Worm (Caenorhabditis elegans) whole organism, late embryonic: ENCODE results near the gene C52E2.5.
"Not testable (repeated sequence)": the region's sequence is repeated elsewhere in the genome, so short reads cannot be mapped to it uniquely, and the experiment has no call there.

Experiments
- C08G9.2 ChIP-seq: sonication (generic microtip); optimal IDR thresholded peaks from 2 replicates; lab custom pipeline; 2016; ENCODE audit warnings: mild to moderate bottlenecking, missing genetic modification characterization, moderate library complexity, missing compliant biosample characterization
- T23F11.4 ChIP-seq: fragments of 200-800 bp; sonication (Bioruptor generic); optimal IDR thresholded peaks from 2 replicates; lab custom pipeline; 2018; ENCODE audit warnings: mild to moderate bottlenecking, missing genetic modification characterization, missing compliant biosample characterization
- Y22D7AL.16 ChIP-seq: sonication (generic microtip); optimal IDR thresholded peaks from 2 replicates; lab custom pipeline; 2016; ENCODE audit warnings: missing genetic modification characterization, missing compliant biosample characterization
- ahr-1 ChIP-seq: sonication (generic microtip); optimal IDR thresholded peaks from 2 replicates; lab custom pipeline; 2016; ENCODE audit warnings: missing genetic modification characterization, missing compliant biosample characterization
- ama-1 ChIP-seq: fragments of 150-350 bp; optimal IDR thresholded peaks from 2 replicates; lab custom pipeline; 2014
- ceh-14 ChIP-seq: sonication (generic microtip); optimal IDR thresholded peaks from 2 replicates; lab custom pipeline; 2016; ENCODE audit warnings: missing genotype, missing genetic modification characterization, missing compliant biosample characterization
- ceh-2 ChIP-seq: sonication (generic microtip); optimal IDR thresholded peaks from 2 replicates; lab custom pipeline; 2016; ENCODE audit warnings: missing genotype, missing genetic modification characterization, missing compliant biosample characterization
- ceh-24 ChIP-seq: sonication (generic microtip); optimal IDR thresholded peaks from 2 replicates; lab custom pipeline; 2016; ENCODE audit warnings: mild to moderate bottlenecking, missing genetic modification characterization, missing compliant biosample characterization
- ceh-30 ChIP-seq: fragments of 150-350 bp; optimal IDR thresholded peaks from 2 replicates; lab custom pipeline; 2014; ENCODE audit warnings: missing biosample characterization, missing genetic modification characterization
- ceh-6 ChIP-seq: fragments of 200-800 bp; sonication (Bioruptor generic); optimal IDR thresholded peaks from 2 replicates; lab custom pipeline; 2018; ENCODE audit warnings: mild to moderate bottlenecking, missing genetic modification characterization, missing compliant biosample characterization
- dve-1 ChIP-seq: sonication (generic microtip); optimal IDR thresholded peaks from 2 replicates; lab custom pipeline; 2017; ENCODE audit warnings: antibody characterized with exemption, mild to moderate bottlenecking, missing genetic modification characterization, missing compliant biosample characterization
- elt-2 ChIP-seq: sonication (generic microtip); optimal IDR thresholded peaks from 2 replicates; lab custom pipeline; 2016; ENCODE audit warnings: missing genetic modification reagents, missing genetic modification characterization, missing compliant biosample characterization
- elt-4 ChIP-seq: sonication (generic microtip); optimal IDR thresholded peaks from 2 replicates; lab custom pipeline; 2016; ENCODE audit warnings: missing genetic modification characterization, missing compliant biosample characterization
- eyg-1 ChIP-seq: sonication (generic microtip); optimal IDR thresholded peaks from 2 replicates; lab custom pipeline; 2016; ENCODE audit warnings: missing genotype, missing genetic modification characterization, missing compliant biosample characterization
- fkh-10 ChIP-seq: fragments of 150-350 bp; optimal IDR thresholded peaks from 2 replicates; lab custom pipeline; 2014; ENCODE audit warnings: missing biosample characterization, missing genetic modification reagents, missing genetic modification characterization
- fkh-6 ChIP-seq: sonication (generic microtip); optimal IDR thresholded peaks from 2 replicates; lab custom pipeline; 2016; ENCODE audit warnings: missing genetic modification characterization, missing compliant biosample characterization
- hlh-8 ChIP-seq: sonication (generic microtip); optimal IDR thresholded peaks from 2 replicates; lab custom pipeline; 2016; ENCODE audit warnings: missing genotype, missing genetic modification characterization, missing compliant biosample characterization
- mec-3 ChIP-seq: sonication (generic microtip); optimal IDR thresholded peaks from 2 replicates; lab custom pipeline; 2016; ENCODE audit warnings: borderline replicate concordance, missing genetic modification characterization, missing compliant biosample characterization
- pha-2 ChIP-seq: sonication (generic microtip); optimal IDR thresholded peaks from 2 replicates; lab custom pipeline; 2017; ENCODE audit warnings: mild to moderate bottlenecking, missing genetic modification characterization, missing compliant biosample characterization
- pha-4 ChIP-seq: fragments of 150-350 bp; optimal IDR thresholded peaks from 2 replicates; lab custom pipeline; 2018; ENCODE audit warnings: missing biosample characterization, missing genetic modification reagents, missing genetic modification characterization
- pqm-1 ChIP-seq: sonication (generic microtip); optimal IDR thresholded peaks from 2 replicates; lab custom pipeline; 2016; ENCODE audit warnings: missing genetic modification characterization, missing compliant biosample characterization
- rnt-1 ChIP-seq: sonication (generic microtip); optimal IDR thresholded peaks from 2 replicates; lab custom pipeline; 2016; ENCODE audit warnings: missing genetic modification characterization, missing compliant biosample characterization
- sox-4 ChIP-seq: sonication (generic microtip); optimal IDR thresholded peaks from 2 replicates; lab custom pipeline; 2017; ENCODE audit warnings: mild to moderate bottlenecking, missing genetic modification characterization, inconsistent platforms, missing compliant biosample characterization
- tbx-2 ChIP-seq: sonication (generic microtip); optimal IDR thresholded peaks from 2 replicates; lab custom pipeline; 2016; ENCODE audit warnings: missing genetic modification characterization, missing compliant biosample characterization
- tbx-7 ChIP-seq: sonication (generic microtip); optimal IDR thresholded peaks from 2 replicates; lab custom pipeline; 2016; ENCODE audit warnings: missing genotype, missing genetic modification characterization, missing compliant biosample characterization
- ttx-3 ChIP-seq: sonication (generic microtip); optimal IDR thresholded peaks from 2 replicates; lab custom pipeline; 2016; ENCODE audit warnings: missing genetic modification reagents, missing genetic modification characterization, missing compliant biosample characterization
- unc-3 ChIP-seq, 2 experiments: fragments of 200-800 bp in 1 of 2; sonication (Bioruptor generic) in 1 of 2; sonication (generic microtip) in 1 of 2; conservative IDR thresholded peaks in 1 of 2; optimal IDR thresholded peaks in 1 of 2; 2 replicates each; pipeline versions ENCODE4 v1.3.6 to Lab custom; 2016 to 2022; ENCODE audit warnings: missing compliant biosample characterization in 2 of 2, missing genetic modification characterization in 2 of 2, missing genetic modification reagents in 1 of 2

C52E2.5 gene

DNA sequence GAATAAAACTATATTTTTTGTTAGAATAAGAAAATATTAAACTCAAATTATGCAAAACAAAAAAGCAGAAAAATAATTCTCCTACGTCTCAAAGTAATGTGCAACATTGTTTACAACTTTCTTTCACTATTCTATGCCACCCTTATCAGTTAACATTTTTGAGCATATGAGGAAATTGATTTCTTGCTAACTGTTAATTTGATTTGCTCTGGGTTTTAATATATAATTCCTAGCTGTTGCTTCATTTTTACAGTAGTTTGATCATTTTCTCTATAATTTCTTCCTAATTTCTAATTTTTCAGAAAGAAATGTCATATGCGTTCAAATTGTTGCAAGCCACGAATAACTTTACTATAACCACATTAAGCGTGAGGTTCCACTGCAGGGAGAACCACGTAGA lies 6.5 kb downstream of the C52E2.5 start, which contains the start of gene T08E11.1:
Gene T08E11.1, plus strand, starts transcription at position 301 of the 400 bp plus-strand sequence.
- TF ChIP-seq ceh-14 (tag; lab: Kevin White, UChicago) (no peak), pqm-1 (tag; lab: Kevin White, UChicago) (no peak), eyg-1 (tag; lab: Kevin White, UChicago) (no peak), mec-3 (tag; lab: Kevin White, UChicago) (no peak), pha-2 (tag; lab: Kevin White, UChicago) (no peak), ama-1 (lab: Kevin White, UChicago) (no peak), ttx-3 (no peak), C08G9.2 (tag; lab: Kevin White, UChicago) (no peak), ceh-6 (GFP tag; lab: Kevin White, UChicago) (no peak)

DNA sequence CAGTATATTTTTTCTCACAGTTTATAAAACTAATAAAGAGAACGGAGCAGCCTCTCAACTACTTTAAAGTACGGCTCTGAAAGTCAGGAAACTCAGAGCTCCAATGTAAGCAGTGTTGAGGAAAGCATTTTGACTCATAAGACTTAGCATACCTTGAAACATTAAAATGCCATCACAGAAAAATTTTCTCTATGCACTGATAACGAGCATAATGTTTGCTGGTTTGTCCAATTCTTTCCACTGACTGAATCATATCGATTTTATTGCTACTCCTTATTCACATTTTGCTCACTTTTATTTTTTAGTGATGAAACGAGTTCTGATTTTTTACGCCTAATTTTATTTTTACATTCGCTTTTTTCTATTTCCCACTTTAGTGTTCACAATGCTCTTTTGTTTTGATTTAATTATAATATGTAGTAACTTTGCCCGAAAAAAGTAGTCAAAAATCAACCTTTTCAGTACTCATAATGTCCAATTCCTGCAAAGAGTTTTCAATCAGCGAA lies 10.8 kb downstream of the C52E2.5 start, which contains the start of gene math-39:
Gene math-39, plus strand, starts transcription at position 456 of the 506 bp plus-strand sequence.
- no peak for TF ChIP-seq tbx-2

DNA sequence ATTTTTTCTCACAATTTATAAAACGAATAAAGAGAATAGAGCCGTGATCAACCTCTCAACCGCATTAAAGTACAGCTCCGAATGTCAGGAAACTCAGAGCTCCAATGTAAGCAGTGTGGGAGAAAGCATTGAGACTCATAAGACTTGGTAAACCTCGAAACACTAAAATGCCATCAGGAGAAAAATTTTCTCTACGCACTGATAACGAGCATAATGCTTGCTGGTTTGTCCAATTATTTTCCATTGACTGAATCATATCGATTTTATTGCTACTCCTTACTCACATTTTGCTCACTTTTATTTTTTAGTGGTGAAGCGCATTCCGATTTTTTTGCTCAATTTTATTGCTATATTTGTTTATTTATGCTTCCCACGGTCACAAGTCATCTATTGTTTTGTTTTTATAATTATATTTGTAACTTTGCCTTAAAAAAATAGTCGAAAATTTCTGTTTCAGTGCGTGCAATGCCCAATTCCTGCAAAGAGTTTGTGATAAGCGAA lies 12.5 kb downstream of the C52E2.5 start, which contains the start of gene math-40:
Gene math-40, plus strand, starts transcription at position 451 of the 501 bp plus-strand sequence.
- TF ChIP-seq ttx-3: no peak
- TF ChIP-seq hlh-8 (tag; lab: Kevin White, UChicago): no peak
- no peak for TF ChIP-seq elt-2
- no peak for TF ChIP-seq unc-3 (GFP tag; conservative IDR thresholded peaks at IDR 0.05; lab: Robert Waterston, UW)
- TF ChIP-seq unc-3 (tag; optimal IDR thresholded peaks at IDR 0.05; lab: Kevin White, UChicago): no peak
- no peak for TF ChIP-seq T23F11.4 (GFP tag; lab: Kevin White, UChicago)
- no peak for TF ChIP-seq fkh-10 (GFP tag; lab: Kevin White, UChicago)
- no peak for TF ChIP-seq tbx-7 (tag; lab: Kevin White, UChicago)
- no peak for TF ChIP-seq fkh-6
- TF ChIP-seq sox-4 (tag; lab: Kevin White, UChicago): no peak

DNA sequence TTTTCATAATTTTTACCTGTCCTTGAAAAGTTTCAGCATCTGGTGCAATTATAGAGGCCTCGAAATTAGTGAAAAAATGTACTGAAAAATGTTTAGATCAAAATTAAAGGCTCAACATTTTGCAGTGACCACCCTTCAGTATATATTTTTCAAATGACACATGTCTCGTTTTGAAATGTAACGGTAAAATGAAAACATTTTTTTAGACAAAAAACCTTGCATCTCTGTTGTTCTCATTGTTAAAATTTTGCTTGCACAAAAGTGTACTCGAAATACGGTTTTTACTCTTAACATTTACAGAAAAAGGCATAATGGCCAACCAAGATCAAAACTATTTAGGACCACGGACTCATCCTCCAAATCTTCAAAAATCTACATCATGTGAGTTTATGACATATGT lies 18.4 kb downstream of the C52E2.5 start, which contains the start of gene math-41:
Gene math-41, plus strand, starts transcription at position 301 of the 400 bp plus-strand sequence.
- not testable (repeated sequence) for TF ChIP-seq rnt-1 (tag; lab: Kevin White, UChicago); Y22D7AL.16; fkh-6

DNA sequence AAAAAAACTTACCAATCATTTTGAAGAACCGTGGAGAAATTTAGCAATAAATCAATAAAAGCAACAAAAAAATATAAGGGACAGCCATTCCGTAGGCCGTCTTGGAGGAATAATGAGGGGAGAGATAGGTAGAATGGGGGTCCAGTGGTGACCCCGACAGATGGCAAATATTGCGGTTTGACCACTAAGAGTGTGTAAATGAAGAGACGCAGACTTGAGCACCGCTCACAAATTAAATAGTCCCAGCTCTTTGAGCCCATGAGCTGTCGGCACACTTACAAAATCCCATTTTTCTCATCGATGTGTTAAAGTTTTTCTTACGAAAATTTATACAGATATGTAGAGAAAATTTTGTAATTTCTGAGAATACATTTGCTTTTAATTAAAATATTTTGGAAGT lies 22.0 kb downstream of the C52E2.5 start, which contains the start of gene fbxa-3:
Gene fbxa-3, minus strand, starts transcription at position 101 of the 400 bp plus-strand sequence.
- TF ChIP-seq ceh-2 (tag; lab: Kevin White, UChicago): no peak
- no peak for TF ChIP-seq elt-4 (tag; lab: Kevin White, UChicago)
- TF ChIP-seq tbx-7 (tag; lab: Kevin White, UChicago): no peak
- TF ChIP-seq ceh-24 (tag; lab: Kevin White, UChicago): no peak
- no peak for TF ChIP-seq ahr-1
- TF ChIP-seq pha-4 (tag; lab: Kevin White, UChicago): no peak
- no peak for TF ChIP-seq C08G9.2 (tag; lab: Kevin White, UChicago)
- no peak for TF ChIP-seq fkh-10 (GFP tag; lab: Kevin White, UChicago)
- TF ChIP-seq unc-3 (GFP tag; conservative IDR thresholded peaks at IDR 0.05; lab: Robert Waterston, UW): no peak
- no peak for TF ChIP-seq unc-3 (tag; optimal IDR thresholded peaks at IDR 0.05; lab: Kevin White, UChicago)
- no peak for TF ChIP-seq ceh-30 (tag; lab: Kevin White, UChicago)

DNA sequence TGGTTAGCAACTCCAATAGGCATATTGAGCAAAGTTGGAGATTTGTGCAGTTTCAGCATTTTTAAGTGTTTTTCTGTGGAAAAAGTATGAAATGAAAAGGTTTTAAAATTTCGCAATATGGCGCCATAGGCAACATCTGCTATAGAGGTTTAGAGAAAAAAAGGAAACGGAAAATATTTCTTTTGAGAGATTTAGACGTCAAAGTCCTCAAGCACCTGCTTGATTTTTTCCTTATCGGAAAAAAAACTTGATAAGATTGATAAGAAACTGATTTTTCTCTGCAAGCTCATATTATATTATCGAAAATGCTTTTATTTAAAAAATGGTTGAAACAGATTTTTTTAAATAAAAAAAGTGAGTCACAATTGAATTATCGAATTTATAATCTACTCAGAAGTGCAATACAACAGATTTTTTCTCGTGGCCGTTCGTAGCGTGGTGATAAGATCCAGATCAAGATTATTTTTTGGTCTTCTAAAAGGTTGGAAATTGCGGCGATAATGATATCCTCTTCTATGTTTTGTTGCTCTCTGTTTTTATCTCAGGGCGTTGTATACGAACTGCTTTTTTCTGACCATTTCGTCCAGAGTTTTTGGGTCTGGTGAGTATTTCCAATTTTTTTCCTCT lies 22.7 kb downstream of the C52E2.5 start, which contains the start of gene fbxc-19:
Gene fbxc-19, plus strand, starts transcription at position 536 of the 627 bp plus-strand sequence.
- TF ChIP-seq elt-4 (tag; lab: Kevin White, UChicago): no peak
- peak; percentile 12 for TF ChIP-seq dve-1 (tag; lab: Kevin White, UChicago)
- peak; percentile 87 for TF ChIP-seq elt-2
